Fruit fly (Drosophila melanogaster) whole organism, embryonic: Measurements from ENCODE around the gene Ero1L.

Experiments used
- Antp ChIP-seq: fragments of 200-800 bp; sonication (Bioruptor generic); optimal IDR thresholded peaks from 3 replicates; lab custom pipeline; 2016; ENCODE audit warnings: missing biosample characterization, missing genetic modification characterization
- Awh ChIP-seq: fragments of 200-800 bp; sonication (Bioruptor generic); IDR thresholded peaks from 2 replicates; pipeline ENCODE4, ENCODE4 v1.3.6; 2022; ENCODE audit warnings: missing biosample characterization, missing genetic modification characterization
- CG10654 ChIP-seq: fragments of 200-800 bp; sonication (Bioruptor generic); optimal IDR thresholded peaks from 2 replicates; lab custom pipeline; 2016; ENCODE audit warnings: missing biosample characterization, missing genetic modification characterization
- CG10959 ChIP-seq: fragments of 200-800 bp; sonication (Bioruptor generic); IDR thresholded peaks from 2 replicates; pipeline ENCODE4 v1.3.6; 2022; ENCODE audit warnings: missing biosample characterization, missing genetic modification characterization
- CG11560 ChIP-seq: fragments of 200-800 bp; sonication (Bioruptor generic); IDR thresholded peaks from 3 replicates; pipeline ENCODE4 v1.3.6; 2022; ENCODE audit warnings: missing biosample characterization, missing genetic modification characterization
- CG14014 ChIP-seq: fragments of 200-800 bp; sonication (Bioruptor generic); IDR thresholded peaks from 2 replicates; pipeline ENCODE4 v1.3.6; 2022; ENCODE audit warnings: missing biosample characterization, missing genetic modification characterization
- CG3163 ChIP-seq: fragments of 200-800 bp; sonication (Bioruptor generic); optimal IDR thresholded peaks from 3 replicates; lab custom pipeline; 2016; ENCODE audit warnings: missing biosample characterization, missing genetic modification characterization
- CG32767 ChIP-seq: fragments of 200-800 bp; sonication (Bioruptor generic); IDR thresholded peaks from 2 replicates; pipeline ENCODE4 v1.3.6; 2022; ENCODE audit warnings: missing biosample characterization, missing genetic modification characterization
- CG3995 ChIP-seq: fragments of 200-800 bp; sonication (Bioruptor generic); optimal IDR thresholded peaks from 3 replicates; lab custom pipeline; 2016; ENCODE audit warnings: missing biosample characterization, missing genetic modification characterization
- CG4282 ChIP-seq: fragments of 200-800 bp; sonication (Bioruptor generic); optimal IDR thresholded peaks from 2 replicates; lab custom pipeline; 2016; ENCODE audit warnings: missing biosample characterization, missing genetic modification characterization
- CG4730 ChIP-seq: fragments of 200-800 bp; sonication (Bioruptor generic); IDR thresholded peaks from 2 replicates; pipeline ENCODE4 v1.3.6; 2022; ENCODE audit warnings: missing biosample characterization, missing genetic modification characterization
- CG6175 ChIP-seq: fragments of 200-800 bp; sonication (Bioruptor generic); IDR thresholded peaks from 3 replicates; pipeline ENCODE4 v1.3.6; 2022; ENCODE audit warnings: missing biosample characterization, missing genetic modification characterization
- CG6689 ChIP-seq: fragments of 200-800 bp; sonication (Bioruptor generic); IDR thresholded peaks from 2 replicates; pipeline ENCODE4 v1.3.6; 2022; ENCODE audit warnings: missing biosample characterization, missing genetic modification characterization
- CG8478 ChIP-seq: fragments of >200 bp; optimal IDR thresholded peaks from 2 replicates; lab custom pipeline; 2018
- CG9727 ChIP-seq: fragments of 200-800 bp; sonication (Bioruptor generic); optimal IDR thresholded peaks from 3 replicates; lab custom pipeline; 2017; ENCODE audit warnings: missing biosample characterization, mild to moderate bottlenecking, missing genetic modification characterization
- D19B ChIP-seq: fragments of 200-800 bp; sonication (Bioruptor generic); optimal IDR thresholded peaks from 2 replicates; lab custom pipeline; 2017; ENCODE audit warnings: missing biosample characterization, mild to moderate bottlenecking, missing genetic modification characterization
- Dad ChIP-seq: fragments of 200-800 bp; sonication (Bioruptor generic); optimal IDR thresholded peaks from 3 replicates; lab custom pipeline; 2016; ENCODE audit warnings: missing biosample characterization, missing genetic modification characterization
- Dip2 ChIP-seq: fragments of 200-800 bp; sonication (Bioruptor generic); IDR thresholded peaks from 2 replicates; pipeline ENCODE4 v1.3.6; 2022; ENCODE audit warnings: missing biosample characterization, missing genetic modification characterization
- Dref ChIP-seq: fragments of 200-800 bp; sonication (Bioruptor generic); IDR thresholded peaks from 2 replicates; pipeline ENCODE4 v1.3.6; 2022; ENCODE audit warnings: missing biosample characterization, missing genetic modification characterization
- Ets97D ChIP-seq: fragments of 200-800 bp; sonication (Bioruptor generic); optimal IDR thresholded peaks from 3 replicates; lab custom pipeline; 2016; ENCODE audit warnings: missing biosample characterization, missing genetic modification characterization
- H15 ChIP-seq: fragments of 200-800 bp; sonication (Bioruptor generic); IDR thresholded peaks from 3 replicates; pipeline ENCODE4 v1.3.6; 2022; ENCODE audit warnings: missing biosample characterization, missing genetic modification characterization
- HLHmδ ChIP-seq: fragments of 200-800 bp; sonication (Bioruptor generic); optimal IDR thresholded peaks from 2 replicates; lab custom pipeline; 2018; ENCODE audit warnings: missing biosample characterization, mild to moderate bottlenecking, missing genetic modification characterization, moderate library complexity
- Hr78 ChIP-seq, 2 experiments: fragments of 200-800 bp in 1 of 2; fragments of >200 bp in 1 of 2; sonication (Bioruptor generic) in 1 of 2; optimal IDR thresholded peaks; 2 replicates each; lab custom pipeline; 2017 to 2019; ENCODE audit warnings: missing biosample characterization in 2 of 2, missing genetic modification characterization in 2 of 2, mild to moderate bottlenecking in 1 of 2, moderate library complexity in 1 of 2
- Hsf ChIP-seq: fragments of 200-800 bp; sonication (Bioruptor generic); optimal IDR thresholded peaks from 3 replicates; lab custom pipeline; 2016; ENCODE audit warnings: missing biosample characterization, missing genetic modification characterization
- Lim3 ChIP-seq: fragments of 200-800 bp; sonication (Bioruptor generic); IDR thresholded peaks from 2 replicates; pipeline ENCODE4 v1.3.6; 2022; ENCODE audit warnings: missing biosample characterization, missing genetic modification characterization
- Meics ChIP-seq: fragments of 200-800 bp; sonication (Bioruptor generic); optimal IDR thresholded peaks from 2 replicates; lab custom pipeline; 2017; ENCODE audit warnings: missing biosample characterization, mild to moderate bottlenecking, missing genetic modification characterization
- NC2α ChIP-seq: fragments of 200-800 bp; sonication (Bioruptor generic); optimal IDR thresholded peaks from 2 replicates; lab custom pipeline; 2016; ENCODE audit warnings: missing biosample characterization, missing genetic modification characterization
- Neu2 ChIP-seq: fragments of 200-800 bp; sonication (Bioruptor generic); optimal IDR thresholded peaks from 3 replicates; lab custom pipeline; 2016; ENCODE audit warnings: missing biosample characterization, missing genetic modification characterization, borderline replicate concordance
- Nf-YC ChIP-seq: fragments of 200-800 bp; optimal IDR thresholded peaks from 3 replicates; lab custom pipeline; 2019; ENCODE audit warnings: missing biosample characterization, mild to moderate bottlenecking, missing genetic modification characterization, moderate library complexity
- Pdp1 ChIP-seq, 2 experiments: fragments of 200-800 bp; sonication (Bioruptor generic); optimal IDR thresholded peaks; 3 replicates each; lab custom pipeline; 2016; ENCODE audit warnings: missing biosample characterization in 2 of 2, missing genetic modification characterization in 2 of 2, mild to moderate bottlenecking in 1 of 2, moderate library complexity in 1 of 2
- Sry-δ ChIP-seq: fragments of 200-800 bp; sonication (Bioruptor generic); optimal IDR thresholded peaks from 2 replicates; lab custom pipeline; 2016; ENCODE audit warnings: missing biosample characterization, missing genetic modification characterization
- TFAM ChIP-seq: fragments of 200-800 bp; sonication (Bioruptor generic); optimal IDR thresholded peaks from 2 replicates; lab custom pipeline; 2017; ENCODE audit warnings: missing biosample characterization, missing genetic modification characterization, inconsistent platforms
- aop ChIP-seq: fragments of 200-800 bp; sonication (Bioruptor generic); IDR thresholded peaks from 2 replicates; pipeline ENCODE4 v1.3.6; 2022; ENCODE audit warnings: missing biosample characterization, missing genetic modification characterization
- ase ChIP-seq: fragments of 200-800 bp; sonication (Bioruptor generic); IDR thresholded peaks from 3 replicates; pipeline ENCODE4 v1.3.6; 2022; ENCODE audit warnings: missing biosample characterization, missing genetic modification characterization
- bcd ChIP-seq: fragments of 200-800 bp; sonication (Bioruptor generic); optimal IDR thresholded peaks from 2 replicates; lab custom pipeline; 2017; ENCODE audit warnings: missing biosample characterization, mild to moderate bottlenecking, missing genetic modification characterization
- btn ChIP-seq: fragments of 200-800 bp; sonication (Bioruptor generic); optimal IDR thresholded peaks from 2 replicates; lab custom pipeline; 2016; ENCODE audit warnings: missing biosample characterization, missing genetic modification characterization
- cato ChIP-seq: fragments of 200-800 bp; sonication (Bioruptor generic); optimal IDR thresholded peaks from 2 replicates; lab custom pipeline; 2016; ENCODE audit warnings: missing biosample characterization, missing genetic modification characterization, borderline replicate concordance
- dpn ChIP-seq, 2 experiments: fragments of 200-800 bp; sonication (Bioruptor generic); optimal IDR thresholded peaks; 3 replicates each; lab custom pipeline; 2016; ENCODE audit warnings: missing biosample characterization in 2 of 2, missing genetic modification characterization in 2 of 2
- ftz-f1 ChIP-seq: fragments of 200-800 bp; sonication (Bioruptor generic); optimal IDR thresholded peaks from 2 replicates; lab custom pipeline; 2016; ENCODE audit warnings: missing biosample characterization, missing genetic modification characterization
- gsb-n ChIP-seq: fragments of 200-800 bp; sonication (Bioruptor generic); optimal IDR thresholded peaks from 3 replicates; lab custom pipeline; 2018; ENCODE audit warnings: missing biosample characterization, mild to moderate bottlenecking, missing genetic modification characterization
- jigr1 ChIP-seq: fragments of 200-800 bp; sonication (Bioruptor generic); IDR thresholded peaks from 3 replicates; pipeline ENCODE4 v1.3.6; 2022; ENCODE audit warnings: missing biosample characterization, missing genetic modification characterization
- klu ChIP-seq: fragments of 200-800 bp; sonication (Bioruptor generic); IDR thresholded peaks from 2 replicates; pipeline ENCODE4 v1.3.6; 2022; ENCODE audit warnings: missing biosample characterization, missing genetic modification characterization
- lola ChIP-seq, 3 experiments: fragments of >200 bp in 2 of 3; fragments of 200-800 bp in 1 of 3; sonication (Bioruptor generic) in 1 of 3; optimal IDR thresholded peaks; 2 replicates each; lab custom pipeline; 2017 to 2019; ENCODE audit warnings: missing biosample characterization in 3 of 3, missing genetic modification characterization in 3 of 3, mild to moderate bottlenecking in 1 of 3, moderate library complexity in 1 of 3
- mld ChIP-seq: fragments of 200-800 bp; sonication (Bioruptor generic); IDR thresholded peaks from 3 replicates; pipeline ENCODE4 v1.3.6; 2022; ENCODE audit warnings: missing biosample characterization, missing genetic modification characterization; ENCODE audit not compliant: partially characterized antibody
- nom ChIP-seq: fragments of 200-800 bp; sonication (Bioruptor generic); optimal IDR thresholded peaks from 2 replicates; lab custom pipeline; 2017; ENCODE audit warnings: missing biosample characterization, missing genetic modification characterization, mild to moderate bottlenecking, moderate library complexity, missing genetic modification reagents
- odd ChIP-seq: fragments of 200-800 bp; sonication (Bioruptor generic); optimal IDR thresholded peaks from 2 replicates; lab custom pipeline; 2017; ENCODE audit warnings: missing biosample characterization, mild to moderate bottlenecking, missing genetic modification characterization
- salm ChIP-seq: fragments of 200-800 bp; sonication (Bioruptor generic); optimal IDR thresholded peaks from 2 replicates; lab custom pipeline; 2018; ENCODE audit warnings: missing biosample characterization, mild to moderate bottlenecking, missing genetic modification characterization
- schlank ChIP-seq: fragments of 200-800 bp; sonication (Bioruptor generic); optimal IDR thresholded peaks from 2 replicates; lab custom pipeline; 2018; ENCODE audit warnings: missing biosample characterization, mild to moderate bottlenecking, missing genetic modification characterization
- tio ChIP-seq: fragments of 200-800 bp; sonication (Bioruptor generic); optimal IDR thresholded peaks from 2 replicates; lab custom pipeline; 2017; ENCODE audit warnings: missing biosample characterization, missing genetic modification characterization, inconsistent platforms
- twi ChIP-seq: fragments of 200-800 bp; optimal IDR thresholded peaks from 2 replicates; lab custom pipeline; 2019; ENCODE audit warnings: missing biosample characterization, mild to moderate bottlenecking, missing genetic modification characterization, moderate library complexity

The Ero1L gene

DNA sequence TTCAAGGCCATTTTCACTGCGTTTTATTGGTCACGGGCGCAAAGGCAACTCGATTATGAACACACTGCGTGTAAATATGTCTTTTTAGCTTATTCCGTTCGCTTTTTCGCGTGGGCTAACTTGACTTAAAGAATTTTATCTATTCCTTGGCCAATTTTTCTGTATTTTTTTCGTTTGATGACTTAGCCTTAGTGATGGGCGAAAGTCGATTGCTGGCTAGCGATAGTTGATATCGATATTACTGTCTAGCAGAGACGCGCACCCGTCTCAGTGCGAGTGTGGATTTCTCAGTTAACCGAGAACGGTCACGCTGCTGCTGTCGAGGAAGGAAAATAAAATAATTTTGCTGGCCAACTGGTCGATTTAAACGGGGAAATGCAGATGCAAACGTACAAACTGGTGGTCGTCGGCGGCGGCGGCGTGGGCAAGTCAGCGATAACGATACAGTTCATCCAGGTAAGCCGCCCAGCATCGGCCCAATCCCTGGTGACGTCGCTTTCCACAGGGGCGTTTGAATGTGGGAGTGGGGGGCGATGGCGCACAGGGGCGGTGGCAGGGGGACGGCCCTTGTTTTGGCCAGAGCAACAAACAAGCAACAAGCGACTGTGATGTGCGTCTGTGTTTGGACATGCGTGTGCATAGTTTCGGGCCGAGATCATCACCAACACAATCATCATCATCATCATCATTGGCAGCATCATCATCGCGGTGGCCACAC lies 31.2 kb upstream of the Ero1L start, which contains the start of the genes Rop and Ras64B (continued):
- TF ChIP-seq TFAM (no peak), CG32767 (peak; percentile 56; the same call in 1 of the 2 replicates), Ets97D (GFP tag; lab: Kevin White, UChicago) (peak; percentile 82), Antp (no peak), jigr1 (GFP tag; lab: Robert Waterston, UW) (no peak), HLHmδ (GFP tag; lab: Kevin White, UChicago) (no peak), tio (GFP tag; lab: Kevin White, UChicago) (no peak), Sry-δ (GFP tag; lab: Kevin White, UChicago) (peak; percentile 99), btn (no peak), CG6689 (0 out of 2 replicates have a peak, but pooled peaks have one; percentile 22), ftz-f1 (GFP tag; lab: Kevin White, UChicago) (peak; percentile 96), klu (no peak), CG3163 (GFP tag; lab: Kevin White, UChicago) (peak; percentile 46), CG4730 (GFP tag; lab: Robert Waterston, UW) (no peak), Dref (peak; percentile 98), D19B (GFP tag; lab: Kevin White, UChicago) (no peak), Hsf (GFP tag; lab: Kevin White, UChicago) (no peak), CG6175 (GFP tag; lab: Robert Waterston, UW) (no peak), ase (GFP tag; lab: Robert Waterston, UW) (no peak), CG10654 (GFP tag; lab: Kevin White, UChicago) (no peak), Nf-YC (tag; lab: Kevin White, UChicago) (peak; percentile 75), schlank (tag; lab: Kevin White, UChicago) (no peak), NC2α (GFP tag; lab: Kevin White, UChicago) (peak; percentile 21), mld (GFP tag; lab: Robert Waterston, UW) (peak; percentile 52; the same call in 1 of the 3 replicates), Pdp1 (GFP tag; optimal IDR thresholded peaks at IDR 0.05; lab: Kevin White, UChicago) (peak in 1 of 2 experiments; percentile 40), CG3995 (no peak), CG11560 (no peak), CG8478 (lab: Kevin White, UChicago) (no peak), CG4282 (no peak), gsb-n (tag; lab: Kevin White, UChicago) (peak; percentile 43), Hr78 (GFP tag; optimal IDR thresholded peaks at IDR 0.05; lab: Kevin White, UChicago) (no peak), Neu2 (GFP tag; lab: Kevin White, UChicago) (no peak), bcd (no peak), CG14014 (GFP tag; lab: Robert Waterston, UW) (no peak), dpn (GFP tag; optimal IDR thresholded peaks at IDR 0.05; lab: Kevin White, UChicago) (peak in 1 of 2 experiments; percentile 21), Lim3 (no peak), salm (tag; lab: Kevin White, UChicago) (no peak), Dip2 (GFP tag; lab: Robert Waterston, UW) (no peak), Meics (GFP tag; lab: Kevin White, UChicago) (peak; percentile 31), twi (tag; lab: Kevin White, UChicago) (peak; percentile 0), cato (GFP tag; lab: Kevin White, UChicago) (no peak), Dad (GFP tag; lab: Kevin White, UChicago) (peak; percentile 47), CG9727 (peak; percentile 20), H15 (no peak), lola (GFP tag; optimal IDR thresholded peaks at IDR 0.05; lab: Kevin White, UChicago) (no peak), aop (GFP tag; lab: Robert Waterston, UW) (no peak), Awh (GFP tag; lab: Robert Waterston, UW) (no peak), nom (no peak), odd (GFP tag; lab: Kevin White, UChicago) (no peak), CG10959 (GFP tag; lab: Robert Waterston, UW) (no peak)
